Fruit fly (Drosophila melanogaster) whole organism, embryonic: ENCODE results near the gene SerRS.
A peak's percentile ranks its signal among the peaks of the same experiment; 100 is the strongest.

ENCODE experiments used
- BEAF-32 ChIP-seq: fragments of 200-800 bp; sonication (Bioruptor generic); optimal IDR thresholded peaks from 3 replicates; lab custom pipeline; 2017; ENCODE audit warnings: missing biosample characterization, missing genetic modification characterization, mild to moderate bottlenecking, moderate library complexity, missing genetic modification reagents
- Bdp1 ChIP-seq: fragments of 200-800 bp; sonication (Bioruptor generic); optimal IDR thresholded peaks from 3 replicates; lab custom pipeline; 2016; ENCODE audit warnings: missing biosample characterization, missing genetic modification characterization
- CG10366 ChIP-seq: fragments of 200-800 bp; sonication (Bioruptor generic); IDR thresholded peaks from 2 replicates; pipeline ENCODE4 v1.3.6; 2022; ENCODE audit warnings: missing biosample characterization, missing genetic modification characterization
- CG11093 ChIP-seq: fragments of 200-800 bp; sonication (Bioruptor generic); IDR thresholded peaks from 3 replicates; pipeline ENCODE4 v1.3.6; 2022; ENCODE audit warnings: missing biosample characterization, missing genetic modification characterization
- CG11560 ChIP-seq: fragments of 200-800 bp; sonication (Bioruptor generic); IDR thresholded peaks from 3 replicates; pipeline ENCODE4 v1.3.6; 2022; ENCODE audit warnings: missing biosample characterization, missing genetic modification characterization
- CG14667 ChIP-seq: fragments of 200-800 bp; sonication (Bioruptor generic); IDR thresholded peaks from 2 replicates; pipeline ENCODE4 v1.3.6; 2022; ENCODE audit warnings: missing biosample characterization, missing genetic modification characterization
- CG17802 ChIP-seq: fragments of 200-800 bp; sonication (Bioruptor generic); optimal IDR thresholded peaks from 2 replicates; lab custom pipeline; 2018; ENCODE audit warnings: missing biosample characterization, mild to moderate bottlenecking, missing genetic modification characterization, moderate library complexity
- CG18262 ChIP-seq: fragments of 200-800 bp; optimal IDR thresholded peaks from 3 replicates; lab custom pipeline; 2019; ENCODE audit warnings: missing biosample characterization, mild to moderate bottlenecking, missing genetic modification characterization, moderate library complexity
- CG18476 ChIP-seq: fragments of 200-800 bp; sonication (Bioruptor generic); optimal IDR thresholded peaks from 2 replicates; lab custom pipeline; 2016; ENCODE audit warnings: missing biosample characterization, mild to moderate bottlenecking, missing genetic modification characterization
- CG18599 ChIP-seq: fragments of 200-800 bp; sonication (Bioruptor generic); optimal IDR thresholded peaks from 3 replicates; lab custom pipeline; 2017; ENCODE audit warnings: missing biosample characterization, missing genetic modification characterization, mild to moderate bottlenecking, moderate library complexity, missing genetic modification reagents
- CG2129 ChIP-seq: fragments of 200-800 bp; sonication (Bioruptor generic); IDR thresholded peaks from 2 replicates; pipeline ENCODE4 v1.3.6; 2022; ENCODE audit warnings: missing biosample characterization, missing genetic modification characterization; ENCODE audit not compliant: partially characterized antibody
- CG30020 ChIP-seq: fragments of 200-800 bp; optimal IDR thresholded peaks from 2 replicates; lab custom pipeline; 2019; ENCODE audit warnings: missing biosample characterization, mild to moderate bottlenecking, missing genetic modification characterization, moderate library complexity
- CG30403 ChIP-seq: fragments of 200-800 bp; sonication (Bioruptor generic); optimal IDR thresholded peaks from 3 replicates; lab custom pipeline; 2016; ENCODE audit warnings: missing biosample characterization, missing genetic modification characterization
- CG3163 ChIP-seq: fragments of 200-800 bp; sonication (Bioruptor generic); optimal IDR thresholded peaks from 3 replicates; lab custom pipeline; 2016; ENCODE audit warnings: missing biosample characterization, missing genetic modification characterization
- CG33557 ChIP-seq: fragments of 200-800 bp; sonication (Bioruptor generic); optimal IDR thresholded peaks from 2 replicates; lab custom pipeline; 2019; ENCODE audit warnings: missing biosample characterization, mild to moderate bottlenecking, missing genetic modification characterization, moderate library complexity
- CG3838 ChIP-seq: fragments of 200-800 bp; sonication (Bioruptor generic); optimal IDR thresholded peaks from 3 replicates; lab custom pipeline; 2016; ENCODE audit warnings: missing biosample characterization, missing genetic modification characterization
- CG3847 ChIP-seq: fragments of 200-800 bp; sonication (Bioruptor generic); IDR thresholded peaks from 2 replicates; pipeline ENCODE4 v1.3.6; 2022; ENCODE audit warnings: missing biosample characterization, missing genetic modification characterization
- CG7372 ChIP-seq: fragments of 200-800 bp; sonication (Bioruptor generic); IDR thresholded peaks from 2 replicates; pipeline ENCODE4 v1.3.6; 2022; ENCODE audit warnings: missing biosample characterization, missing genetic modification characterization
- CG7963 ChIP-seq: fragments of 200-800 bp; sonication (Bioruptor generic); IDR thresholded peaks from 3 replicates; pipeline ENCODE4 v1.3.6; 2022; ENCODE audit warnings: missing biosample characterization, missing genetic modification characterization; ENCODE audit not compliant: partially characterized antibody
- CG9797 ChIP-seq: fragments of 200-800 bp; sonication (Bioruptor generic); optimal IDR thresholded peaks from 3 replicates; lab custom pipeline; 2018; ENCODE audit warnings: missing biosample characterization, mild to moderate bottlenecking, missing genetic modification characterization
- CG9817 ChIP-seq: fragments of 200-800 bp; sonication (Bioruptor generic); optimal IDR thresholded peaks from 2 replicates; lab custom pipeline; 2018; ENCODE audit warnings: missing biosample characterization, mild to moderate bottlenecking, missing genetic modification characterization, moderate library complexity
- CoRest ChIP-seq: fragments of 200-800 bp; sonication (Bioruptor generic); optimal IDR thresholded peaks from 3 replicates; lab custom pipeline; 2018; ENCODE audit warnings: missing biosample characterization, mild to moderate bottlenecking, missing genetic modification characterization, moderate library complexity
- Dll ChIP-seq: fragments of 200-800 bp; sonication (Bioruptor generic); IDR thresholded peaks from 4 replicates; pipeline ENCODE4 v1.3.6; 2022; ENCODE audit warnings: missing biosample characterization, missing genetic modification characterization; ENCODE audit not compliant: partially characterized antibody
- E2f2 ChIP-seq: fragments of 200-800 bp; sonication (Bioruptor generic); IDR thresholded peaks from 2 replicates; pipeline ENCODE4 v1.3.6; 2022; ENCODE audit warnings: missing biosample characterization, missing genetic modification characterization
- Fer1 ChIP-seq: fragments of 200-800 bp; sonication (Bioruptor generic); optimal IDR thresholded peaks from 2 replicates; lab custom pipeline; 2017; ENCODE audit warnings: missing biosample characterization, mild to moderate bottlenecking, missing genetic modification characterization
- HLHmδ ChIP-seq: fragments of 200-800 bp; sonication (Bioruptor generic); optimal IDR thresholded peaks from 2 replicates; lab custom pipeline; 2018; ENCODE audit warnings: missing biosample characterization, mild to moderate bottlenecking, missing genetic modification characterization, moderate library complexity
- Hr51 ChIP-seq, 2 experiments: fragments of 200-800 bp; sonication (Bioruptor generic); optimal IDR thresholded peaks; 2 replicates in 1 of 2; 3 replicates in 1 of 2; lab custom pipeline; 2016 to 2018; ENCODE audit warnings: missing biosample characterization in 2 of 2, missing genetic modification characterization in 2 of 2, mild to moderate bottlenecking in 1 of 2, moderate library complexity in 1 of 2
- MBD-R2 ChIP-seq: fragments of 200-800 bp; sonication (Bioruptor generic); IDR thresholded peaks from 2 replicates; pipeline ENCODE4 v1.3.6; 2022; ENCODE audit warnings: missing biosample characterization, missing genetic modification characterization
- NK7.1 ChIP-seq: fragments of 200-800 bp; sonication (Bioruptor generic); optimal IDR thresholded peaks from 3 replicates; lab custom pipeline; 2016; ENCODE audit warnings: missing biosample characterization, missing genetic modification characterization
- Nf-YB ChIP-seq: fragments of 200-800 bp; sonication (Bioruptor generic); optimal IDR thresholded peaks from 3 replicates; lab custom pipeline; 2019; ENCODE audit warnings: missing biosample characterization, mild to moderate bottlenecking, missing genetic modification characterization, moderate library complexity
- Oaz ChIP-seq: fragments of 200-800 bp; sonication (Bioruptor generic); IDR thresholded peaks from 2 replicates; pipeline ENCODE4 v1.3.6; 2022; ENCODE audit warnings: missing biosample characterization, missing genetic modification characterization
- Rfx ChIP-seq: fragments of 200-800 bp; sonication (Bioruptor generic); IDR thresholded peaks from 2 replicates; pipeline ENCODE4 v1.3.6; 2022; ENCODE audit warnings: missing biosample characterization, missing genetic modification characterization
- Rx ChIP-seq: fragments of 200-800 bp; sonication (Bioruptor generic); IDR thresholded peaks from 2 replicates; pipeline ENCODE4 v1.3.6; 2022; ENCODE audit warnings: missing biosample characterization, missing genetic modification characterization
- Stat92E ChIP-seq, 3 experiments: fragments of >200 bp in 2 of 3; fragments of 200-800 bp in 1 of 3; sonication (Bioruptor generic) in 1 of 3; optimal IDR thresholded peaks; 2 replicates each; lab custom pipeline; 2017 to 2019; ENCODE audit warnings: missing biosample characterization in 3 of 3, missing genetic modification characterization in 3 of 3, mild to moderate bottlenecking in 1 of 3, moderate library complexity in 1 of 3
- TFAM ChIP-seq: fragments of 200-800 bp; sonication (Bioruptor generic); optimal IDR thresholded peaks from 2 replicates; lab custom pipeline; 2017; ENCODE audit warnings: missing biosample characterization, missing genetic modification characterization, inconsistent platforms
- amos ChIP-seq: fragments of 200-800 bp; sonication (Bioruptor generic); IDR thresholded peaks from 2 replicates; pipeline ENCODE4 v1.3.6; 2022; ENCODE audit warnings: missing biosample characterization, missing genetic modification characterization; ENCODE audit not compliant: partially characterized antibody
- bigmax ChIP-seq: fragments of 200-800 bp; sonication (Bioruptor generic); optimal IDR thresholded peaks from 2 replicates; lab custom pipeline; 2018; ENCODE audit warnings: missing biosample characterization, mild to moderate bottlenecking, missing genetic modification characterization
- caup ChIP-seq: fragments of 200-800 bp; sonication (Bioruptor generic); optimal IDR thresholded peaks from 3 replicates; lab custom pipeline; 2017; ENCODE audit warnings: missing biosample characterization, mild to moderate bottlenecking, missing genetic modification characterization, moderate library complexity; ENCODE audit not compliant: severe bottlenecking
- cwo ChIP-seq: fragments of 200-800 bp; sonication (Bioruptor generic); optimal IDR thresholded peaks from 3 replicates; lab custom pipeline; 2017; ENCODE audit warnings: missing biosample characterization, missing genetic modification characterization, mild to moderate bottlenecking, moderate library complexity, missing genetic modification reagents
- danr ChIP-seq: fragments of 200-800 bp; sonication (Bioruptor generic); IDR thresholded peaks from 2 replicates; pipeline ENCODE4 v1.3.6; 2022; ENCODE audit warnings: missing biosample characterization, missing genetic modification characterization
- esg ChIP-seq: fragments of 200-800 bp; sonication (Bioruptor generic); conservative IDR thresholded peaks from 2 replicates; pipeline ENCODE4 v1.3.6; 2022; ENCODE audit warnings: missing biosample characterization, missing genetic modification characterization
- nerfin-2 ChIP-seq: fragments of 200-800 bp; sonication (Bioruptor generic); IDR thresholded peaks from 2 replicates; pipeline ENCODE4 v1.3.6; 2022; ENCODE audit warnings: missing biosample characterization, missing genetic modification characterization; ENCODE audit not compliant: partially characterized antibody
- nom ChIP-seq: fragments of 200-800 bp; sonication (Bioruptor generic); optimal IDR thresholded peaks from 2 replicates; lab custom pipeline; 2017; ENCODE audit warnings: missing biosample characterization, missing genetic modification characterization, mild to moderate bottlenecking, moderate library complexity, missing genetic modification reagents
- pzg ChIP-seq: fragments of 200-800 bp; sonication (Bioruptor generic); optimal IDR thresholded peaks from 3 replicates; lab custom pipeline; 2018; ENCODE audit warnings: missing biosample characterization, mild to moderate bottlenecking, missing genetic modification characterization, moderate library complexity
- rib ChIP-seq: fragments of 200-800 bp; sonication (Bioruptor generic); IDR thresholded peaks from 2 replicates; pipeline ENCODE4 v1.3.6; 2022; ENCODE audit warnings: missing biosample characterization, missing genetic modification characterization
- run ChIP-seq: fragments of 200-800 bp; sonication (Bioruptor generic); optimal IDR thresholded peaks from 3 replicates; lab custom pipeline; 2018; ENCODE audit warnings: missing biosample characterization, mild to moderate bottlenecking, missing genetic modification characterization
- sim ChIP-seq: fragments of 200-800 bp; sonication (Bioruptor generic); IDR thresholded peaks from 2 replicates; pipeline ENCODE4 v1.3.6; 2022; ENCODE audit warnings: missing biosample characterization, missing genetic modification characterization
- tin ChIP-seq: fragments of 200-800 bp; sonication (Bioruptor generic); optimal IDR thresholded peaks from 3 replicates; lab custom pipeline; 2016; ENCODE audit warnings: missing biosample characterization, missing genetic modification characterization
- unpg ChIP-seq: fragments of 200-800 bp; sonication (Bioruptor generic); optimal IDR thresholded peaks from 3 replicates; lab custom pipeline; 2018; ENCODE audit warnings: missing biosample characterization, mild to moderate bottlenecking, missing genetic modification characterization, moderate library complexity

The SerRS gene

DNA sequence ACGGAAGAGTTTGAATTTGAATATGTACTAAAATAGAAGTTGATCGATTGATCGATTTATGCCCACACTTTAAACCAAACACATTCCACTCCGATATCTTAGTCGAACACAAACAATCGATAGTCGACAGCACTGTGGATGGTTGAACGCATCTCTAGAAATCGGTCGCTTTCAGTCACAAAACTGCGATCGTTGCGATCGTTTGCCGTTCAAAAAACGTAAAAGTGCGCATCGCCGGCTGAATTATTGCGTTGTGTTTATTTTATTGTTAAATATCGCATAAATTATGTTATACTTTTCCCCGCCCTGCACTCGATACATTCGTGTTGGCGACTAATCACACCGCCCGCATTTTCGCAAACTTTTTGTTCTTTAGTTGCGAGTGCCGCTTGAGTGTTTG, 38.1 kb downstream of the SerRS start, which contains the start of gene Ccdc85 (continued):
- TF ChIP-seq Stat92E (GFP tag; optimal IDR thresholded peaks at IDR 0.05; lab: Kevin White, UChicago) (peak in 1 of 3 experiments; percentile 41), sim (GFP tag; lab: Robert Waterston, UW) (no peak), nerfin-2 (peak; percentile 99), amos (GFP tag; lab: Robert Waterston, UW) (peak; percentile 96), E2f2 (GFP tag; lab: Robert Waterston, UW) (peak; percentile 74), CG14667 (GFP tag; lab: Robert Waterston, UW) (no peak), unpg (GFP tag; lab: Kevin White, UChicago) (peak; percentile 25), CG30403 (GFP tag; lab: Kevin White, UChicago) (no peak), cwo (no peak), esg (GFP tag; lab: Robert Waterston, UW) (no peak), MBD-R2 (GFP tag; lab: Robert Waterston, UW) (peak; percentile 36; the same call in 1 of the 2 replicates), CG2129 (GFP tag; lab: Robert Waterston, UW) (peak; percentile 57), CG30020 (peak; percentile 10), CG7963 (peak; percentile 99), rib (no peak), bigmax (GFP tag; lab: Kevin White, UChicago) (no peak), nom (peak; percentile 8), CoRest (tag; lab: Kevin White, UChicago) (no peak), CG10366 (GFP tag; lab: Robert Waterston, UW) (no peak), Rfx (GFP tag; lab: Robert Waterston, UW) (peak; percentile 19; the same call in 1 of the 2 replicates), Nf-YB (GFP tag; lab: Kevin White, UChicago) (peak; percentile 18), CG11560 (tag; lab: Robert Waterston, UW) (peak; percentile 50; the same call in 1 of the 3 replicates), Hr51 (GFP tag; optimal IDR thresholded peaks at IDR 0.05; lab: Kevin White, UChicago) (no peak), CG9817 (tag; lab: Kevin White, UChicago) (no peak), HLHmδ (GFP tag; lab: Kevin White, UChicago) (peak; percentile 44), Oaz (GFP tag; lab: Robert Waterston, UW) (0 out of 2 replicates have a peak, but pooled peaks have one; percentile 5), danr (GFP tag; lab: Robert Waterston, UW) (no peak), caup (GFP tag; lab: Kevin White, UChicago) (peak; percentile 11), NK7.1 (GFP tag; lab: Kevin White, UChicago) (no peak), CG33557 (GFP tag; lab: Kevin White, UChicago) (peak; percentile 7), CG9797 (GFP tag; lab: Kevin White, UChicago) (peak; percentile 37), Bdp1 (no peak), tin (GFP tag; lab: Kevin White, UChicago) (no peak), BEAF-32 (GFP tag; lab: Kevin White, UChicago) (peak; percentile 84), Rx (GFP tag; lab: Robert Waterston, UW) (no peak), CG17802 (tag; lab: Kevin White, UChicago) (peak; percentile 6), CG18262 (tag; lab: Kevin White, UChicago) (peak; percentile 7), CG3838 (no peak), CG11093 (GFP tag; lab: Robert Waterston, UW) (no peak), CG18476 (GFP tag; lab: Kevin White, UChicago) (no peak), TFAM (no peak), pzg (GFP tag; lab: Kevin White, UChicago) (peak; percentile 80), run (tag; lab: Kevin White, UChicago) (no peak), CG3847 (GFP tag; lab: Robert Waterston, UW) (0 out of 2 replicates have a peak, but pooled peaks have one; percentile 28), CG7372 (GFP tag; lab: Robert Waterston, UW) (no peak), Fer1 (GFP tag; lab: Kevin White, UChicago) (peak; percentile 28), CG3163 (GFP tag; lab: Kevin White, UChicago) (no peak), CG18599 (no peak), Dll (GFP tag; lab: Robert Waterston, UW) (peak; percentile 93)
